Fruit fly (Drosophila melanogaster) whole organism, wandering third instar larva: ENCODE results near the gene MEP-1.
A peak's percentile ranks its signal among the peaks of the same experiment; 100 is the strongest.

Experiments
- Abd-B ChIP-seq: fragments of >200 bp; optimal IDR thresholded peaks from 2 replicates; lab custom pipeline; 2017; ENCODE audit warnings: missing biosample characterization, missing genetic modification characterization
- CG32264 ChIP-seq: fragments of 200-800 bp; sonication (Bioruptor generic); optimal IDR thresholded peaks from 2 replicates; lab custom pipeline; 2016; ENCODE audit warnings: missing biosample characterization, missing genetic modification characterization
- CG9705 ChIP-seq: fragments of 200-800 bp; sonication (Bioruptor generic); optimal IDR thresholded peaks from 2 replicates; lab custom pipeline; 2018; ENCODE audit warnings: missing biosample characterization, mild to moderate bottlenecking, missing genetic modification characterization
- CrebA ChIP-seq: fragments of 200-800 bp; sonication (Bioruptor generic); optimal IDR thresholded peaks from 2 replicates; lab custom pipeline; 2016; ENCODE audit warnings: missing biosample characterization, mild to moderate bottlenecking, missing genetic modification characterization, borderline replicate concordance
- Dfd ChIP-seq: fragments of >200 bp; optimal IDR thresholded peaks from 2 replicates; lab custom pipeline; 2017; ENCODE audit warnings: missing biosample characterization, missing genetic modification characterization
- Dif ChIP-seq: fragments of 200-275, 200-300 bp; sonication (Bioruptor generic); optimal IDR thresholded peaks from 2 replicates; lab custom pipeline; 2018; ENCODE audit warnings: missing biosample characterization, missing genetic modification characterization; ENCODE audit not compliant: partially characterized antibody
- GATAd ChIP-seq: sonication (Bioruptor generic); optimal IDR thresholded peaks from 2 replicates; lab custom pipeline; 2016; ENCODE audit warnings: missing biosample characterization, missing genetic modification characterization
- Hnf4 ChIP-seq: fragments of 200-800 bp; sonication (Bioruptor generic); optimal IDR thresholded peaks from 2 replicates; lab custom pipeline; 2016; ENCODE audit warnings: missing biosample characterization, mild to moderate bottlenecking, missing genetic modification characterization
- Hr78 ChIP-seq: fragments of >200 bp; optimal IDR thresholded peaks from 2 replicates; lab custom pipeline; 2017; ENCODE audit warnings: missing biosample characterization, missing genetic modification characterization
- Hr83 ChIP-seq: fragments of 200-300 bp; sonication (Bioruptor generic); optimal IDR thresholded peaks from 2 replicates; lab custom pipeline; 2016; ENCODE audit warnings: missing biosample characterization, mild to moderate bottlenecking, missing genetic modification characterization, moderate library complexity; ENCODE audit not compliant: poor library complexity, severe bottlenecking
- Jra ChIP-seq: sonication (Bioruptor generic); optimal IDR thresholded peaks from 2 replicates; lab custom pipeline; 2016; ENCODE audit warnings: missing biosample characterization, missing genetic modification characterization
- Mio ChIP-seq: sonication (Bioruptor generic); optimal IDR thresholded peaks from 2 replicates; lab custom pipeline; 2016; ENCODE audit warnings: missing biosample characterization, missing genetic modification characterization
- Myc ChIP-seq: fragments of >200 bp; optimal IDR thresholded peaks from 2 replicates; lab custom pipeline; 2017
- N ChIP-seq: fragments of >200 bp; optimal IDR thresholded peaks from 2 replicates; lab custom pipeline; 2018; ENCODE audit warnings: missing biosample characterization, missing external identifiers, missing genetic modification characterization
- OdsH ChIP-seq: fragments of 200-800 bp; sonication (Bioruptor generic); optimal IDR thresholded peaks from 2 replicates; lab custom pipeline; 2016; ENCODE audit warnings: missing biosample characterization, mild to moderate bottlenecking, missing genetic modification characterization
- Rel ChIP-seq, 2 experiments: fragments of 200-800 bp; sonication (Bioruptor generic) in 1 of 2; optimal IDR thresholded peaks; 2 replicates in 1 of 2; 3 replicates in 1 of 2; lab custom pipeline; 2016 to 2019; ENCODE audit warnings: mild to moderate bottlenecking in 2 of 2, missing biosample characterization in 2 of 2, missing genetic modification characterization in 2 of 2, moderate library complexity in 1 of 2
- Sp1 ChIP-seq: fragments of 200-800 bp; sonication (Bioruptor generic); optimal IDR thresholded peaks from 3 replicates; lab custom pipeline; 2019; ENCODE audit warnings: missing biosample characterization, mild to moderate bottlenecking, missing genetic modification characterization, moderate library complexity
- Vsx2 ChIP-seq: fragments of 200-300, 225-300 bp; sonication (Bioruptor generic); optimal IDR thresholded peaks from 2 replicates; lab custom pipeline; 2018; ENCODE audit warnings: missing biosample characterization, missing genetic modification characterization; ENCODE audit not compliant: partially characterized antibody
- br ChIP-seq: fragments of 200-800 bp; sonication (Bioruptor generic); optimal IDR thresholded peaks from 2 replicates; lab custom pipeline; 2016; ENCODE audit warnings: missing biosample characterization, missing genetic modification characterization
- brk ChIP-seq: fragments of 200-800 bp; sonication (Bioruptor generic); optimal IDR thresholded peaks from 2 replicates; lab custom pipeline; 2016; ENCODE audit warnings: missing biosample characterization, mild to moderate bottlenecking, missing genetic modification characterization
- dmrt93B ChIP-seq: fragments of 200-800 bp; sonication (Bioruptor generic); optimal IDR thresholded peaks from 2 replicates; lab custom pipeline; 2018; ENCODE audit warnings: missing biosample characterization, mild to moderate bottlenecking, missing genetic modification characterization
- dsf ChIP-seq: sonication (Bioruptor generic); optimal IDR thresholded peaks from 2 replicates; lab custom pipeline; 2016; ENCODE audit warnings: missing biosample characterization, missing genetic modification characterization, borderline replicate concordance
- ey ChIP-seq: fragments of 200-800 bp; sonication (Bioruptor generic); optimal IDR thresholded peaks from 2 replicates; lab custom pipeline; 2016; ENCODE audit warnings: missing biosample characterization, missing genetic modification characterization
- foxo ChIP-seq, 2 experiments: fragments of 200-800 bp; sonication (Bioruptor generic); optimal IDR thresholded peaks; 2 replicates in 1 of 2; 3 replicates in 1 of 2; lab custom pipeline; 2016 to 2017; ENCODE audit warnings: missing biosample characterization in 2 of 2, missing genetic modification characterization in 2 of 2
- fru ChIP-seq: fragments of 200-800 bp; sonication (Bioruptor generic); optimal IDR thresholded peaks from 3 replicates; lab custom pipeline; 2016; ENCODE audit warnings: missing biosample characterization, mild to moderate bottlenecking, missing genetic modification characterization
- h ChIP-seq: fragments of 200-800 bp; sonication (Bioruptor generic); optimal IDR thresholded peaks from 3 replicates; lab custom pipeline; 2016; ENCODE audit warnings: missing biosample characterization, mild to moderate bottlenecking, missing genetic modification characterization
- jim ChIP-seq: fragments of 175-275, 200-325 bp; sonication (Bioruptor generic); optimal IDR thresholded peaks from 2 replicates; lab custom pipeline; 2016; ENCODE audit warnings: missing biosample characterization, mild to moderate bottlenecking, missing genetic modification characterization
- lola ChIP-seq: fragments of >200 bp; optimal IDR thresholded peaks from 2 replicates; lab custom pipeline; 2017; ENCODE audit warnings: missing biosample characterization, missing genetic modification characterization
- pan ChIP-seq: fragments of >200 bp; optimal IDR thresholded peaks from 2 replicates; lab custom pipeline; 2017
- psq ChIP-seq: fragments of 200-800 bp; sonication (Bioruptor generic); optimal IDR thresholded peaks from 3 replicates; lab custom pipeline; 2017; ENCODE audit warnings: missing biosample characterization, mild to moderate bottlenecking, missing genetic modification characterization, moderate library complexity
- rgr ChIP-seq: fragments of 200-800 bp; sonication (Bioruptor generic); optimal IDR thresholded peaks from 3 replicates; lab custom pipeline; 2016; ENCODE audit warnings: missing biosample characterization, mild to moderate bottlenecking, missing genetic modification characterization
- sage ChIP-seq: fragments of 200-800 bp; sonication (Bioruptor generic); optimal IDR thresholded peaks from 2 replicates; lab custom pipeline; 2016; ENCODE audit warnings: missing biosample characterization, mild to moderate bottlenecking, missing genetic modification characterization
- sv ChIP-seq: fragments of 200-800 bp; sonication (Bioruptor generic); optimal IDR thresholded peaks from 3 replicates; lab custom pipeline; 2016; ENCODE audit warnings: missing biosample characterization, missing genetic modification characterization
- tai ChIP-seq: sonication (Bioruptor generic); optimal IDR thresholded peaks from 2 replicates; lab custom pipeline; 2016; ENCODE audit warnings: missing biosample characterization, missing genetic modification characterization
- usp ChIP-seq: fragments of >200 bp; optimal IDR thresholded peaks from 2 replicates; lab custom pipeline; 2017; ENCODE audit warnings: missing biosample characterization, missing genetic modification characterization
- woc ChIP-seq: sonication (Bioruptor generic); optimal IDR thresholded peaks from 2 replicates; lab custom pipeline; 2016; ENCODE audit warnings: missing biosample characterization, mild to moderate bottlenecking, missing genetic modification characterization

MEP-1 gene

DNA sequence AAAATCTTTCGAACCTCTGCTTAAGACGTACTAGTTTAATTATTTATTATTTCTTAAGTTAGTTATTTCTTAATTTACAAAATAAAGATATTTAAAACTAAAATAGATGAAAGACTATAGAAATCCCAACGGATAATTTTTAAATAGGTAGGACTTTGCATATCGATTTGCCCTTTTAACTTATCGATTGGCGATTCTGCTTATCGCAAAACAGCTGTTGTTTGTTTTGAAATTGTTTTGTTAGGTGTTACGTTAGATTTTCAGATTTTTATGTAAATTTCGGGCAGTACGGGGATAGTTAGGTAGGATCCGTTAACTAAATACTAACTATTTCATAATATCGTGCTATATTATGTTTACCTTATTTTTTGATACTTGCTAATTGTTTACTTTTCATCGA lies 31.4 kb upstream of the MEP-1 start, which contains the start of gene CG16986:
Gene CG16986, plus strand, starts transcription at position 188 of the 400 bp plus-strand sequence.
- TF ChIP-seq Dif (GFP tag; lab: Kevin White, UChicago) (no peak), N (GFP tag; lab: Kevin White, UChicago) (no peak), Vsx2 (GFP tag; lab: Kevin White, UChicago) (no peak), CrebA (no peak), Jra (GFP tag; lab: Kevin White, UChicago) (no peak), CG32264 (GFP tag; lab: Kevin White, UChicago) (no peak)

dm6 chr3L:2608825-2609224 lies 22.7 kb upstream of the MEP-1 start:
- no peak for TF ChIP-seq Hr83
- no peak for TF ChIP-seq CG9705 (GFP tag; lab: Kevin White, UChicago)
- TF ChIP-seq, all 38 proteins: peak for 0

DNA sequence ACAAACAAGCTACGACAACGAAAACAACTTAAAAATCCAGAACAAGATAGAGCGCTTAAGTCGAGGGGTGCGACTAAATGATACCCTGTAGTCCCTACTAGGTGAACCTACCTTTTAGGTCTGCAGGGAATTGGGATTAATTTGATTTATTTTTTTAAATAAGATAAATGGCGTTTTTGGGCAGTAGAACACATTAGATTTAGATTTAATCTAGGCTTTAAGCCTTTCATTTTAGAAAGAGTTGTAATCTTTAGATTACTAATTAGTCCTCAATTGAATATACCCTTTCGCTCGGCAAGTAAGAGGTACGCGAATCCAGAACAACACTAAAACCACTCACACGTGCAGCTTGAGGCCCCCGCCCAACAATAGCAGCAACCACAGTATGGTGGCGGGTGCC lies 17.3 kb upstream of the MEP-1 start:
- TF ChIP-seq sage (GFP tag; lab: Kevin White, UChicago), result no peak

- TF ChIP-seq Rel (GFP tag; optimal IDR thresholded peaks at IDR 0.05; lab: Kevin White, UChicago) (no peak), Rel (tag; optimal IDR thresholded peaks at IDR 0.05; lab: Kevin White, UChicago) (no peak), GATAd (GFP tag; lab: Kevin White, UChicago) (no peak), foxo (GFP tag; optimal IDR thresholded peaks at IDR 0.05; lab: Kevin White, UChicago) (no peak), sage (GFP tag; lab: Kevin White, UChicago) (no peak), CG32264 (GFP tag; lab: Kevin White, UChicago) (no peak), OdsH (GFP tag; lab: Kevin White, UChicago) (no peak), N (GFP tag; lab: Kevin White, UChicago) (no peak), usp (GFP tag; lab: Kevin White, UChicago) (no peak), woc (no peak), Mio (no peak), brk (GFP tag; lab: Kevin White, UChicago) (no peak), h (GFP tag; lab: Kevin White, UChicago) (no peak)
These were observed 1.6 kb upstream of the MEP-1 start, which contains the start of gene Pxn for dm6 chr3L:2629964-2630363. Pxn (minus strand) TSS chr3L:2630064.

DNA sequence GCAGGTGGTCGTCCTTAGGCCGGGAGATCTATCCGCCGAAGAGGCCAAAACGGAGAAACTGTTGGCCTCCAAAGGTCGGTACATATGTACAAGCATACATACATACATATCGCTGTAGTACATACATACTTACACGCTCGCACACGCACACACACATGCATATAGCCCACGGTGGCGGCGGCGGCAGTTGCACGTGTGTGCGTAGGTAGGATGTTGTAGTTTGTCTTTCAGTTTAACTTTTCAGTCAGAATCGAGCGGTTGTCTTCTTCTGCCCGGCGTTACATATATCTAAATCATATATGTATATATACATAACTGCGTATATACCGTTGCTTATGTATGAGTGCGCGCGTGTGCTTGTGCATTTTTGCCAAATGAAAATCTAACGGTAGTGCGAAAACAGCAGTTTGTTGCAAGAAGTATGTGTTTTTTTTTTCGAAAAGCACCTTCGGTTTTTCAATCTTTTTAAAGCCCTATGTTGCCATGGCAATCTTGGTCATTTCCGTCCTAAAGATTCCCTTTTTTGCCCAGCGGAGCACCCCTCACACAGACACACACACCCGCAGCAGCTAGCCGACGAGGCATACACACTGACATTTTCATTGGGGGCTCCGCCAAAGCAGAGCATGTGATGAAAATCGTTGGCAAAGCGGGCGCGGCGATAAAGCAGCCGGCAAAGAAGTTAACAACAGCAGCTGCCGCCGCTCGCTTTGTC lies 690 bp downstream of the MEP-1 start:
- TF ChIP-seq Mio (no peak), Dif (GFP tag; lab: Kevin White, UChicago) (no peak), Dfd (no peak), OdsH (GFP tag; lab: Kevin White, UChicago) (no peak), usp (GFP tag; lab: Kevin White, UChicago) (no peak), br (GFP tag; lab: Kevin White, UChicago) (no peak), GATAd (GFP tag; lab: Kevin White, UChicago) (no peak), h (GFP tag; lab: Kevin White, UChicago) (no peak), Myc (no peak), N (GFP tag; lab: Kevin White, UChicago) (no peak), dmrt93B (GFP tag; lab: Kevin White, UChicago) (no peak), CrebA (no peak)

dm6 chr3L:2632763-2633100 lies 1.2 kb downstream of the MEP-1 start:
- TF ChIP-seq OdsH (GFP tag; lab: Kevin White, UChicago) (no peak), brk (GFP tag; lab: Kevin White, UChicago) (no peak), Hnf4 (GFP tag; lab: Kevin White, UChicago) (no peak), psq (GFP tag; lab: Kevin White, UChicago) (peak; percentile 100), usp (GFP tag; lab: Kevin White, UChicago) (no peak), CG9705 (GFP tag; lab: Kevin White, UChicago) (no peak), h (GFP tag; lab: Kevin White, UChicago) (peak; percentile 27), GATAd (GFP tag; lab: Kevin White, UChicago) (no peak), fru (GFP tag; lab: Kevin White, UChicago) (no peak), jim (no peak), dsf (GFP tag; lab: Kevin White, UChicago) (no peak), Abd-B (no peak), woc (no peak), ey (GFP tag; lab: Kevin White, UChicago) (no peak), Vsx2 (GFP tag; lab: Kevin White, UChicago) (no peak), Rel (GFP tag; optimal IDR thresholded peaks at IDR 0.05; lab: Kevin White, UChicago) (no peak), Rel (tag; optimal IDR thresholded peaks at IDR 0.05; lab: Kevin White, UChicago) (peak; percentile 99), N (GFP tag; lab: Kevin White, UChicago) (no peak), sv (GFP tag; lab: Kevin White, UChicago) (no peak), Dif (GFP tag; lab: Kevin White, UChicago) (no peak), tai (no peak), Hr83 (no peak), br (GFP tag; lab: Kevin White, UChicago) (no peak), dmrt93B (GFP tag; lab: Kevin White, UChicago) (no peak), pan (no peak), Hr78 (GFP tag; lab: Kevin White, UChicago) (no peak), Sp1 (no peak), sage (GFP tag; lab: Kevin White, UChicago) (no peak), lola (GFP tag; lab: Kevin White, UChicago) (no peak), rgr (no peak), Mio (no peak)
